Worm (Caenorhabditis elegans) whole organism, L4/young adult: ENCODE data around the gene ctf-18.

ENCODE experiments used
- W03F9.2 ChIP-seq: fragments of 150-350 bp; optimal IDR thresholded peaks from 2 replicates; lab custom pipeline; 2014; ENCODE audit warnings: missing biosample characterization, missing genetic modification characterization
- him-1 ChIP-seq: sonication (generic microtip); optimal IDR thresholded peaks from 2 replicates; lab custom pipeline; 2016; ENCODE audit warnings: missing genotype, missing genetic modification reagents, missing genetic modification characterization, missing compliant biosample characterization

- TF ChIP-seq W03F9.2 (tag; lab: Kevin White, UChicago) = no peak
- no peak for TF ChIP-seq him-1 (tag; lab: Kevin White, UChicago)
These were observed 35.3 kb upstream of the ctf-18 start, which contains the start of gene pps-1 for ce11 chrIV:10161706-10162105.
